Worm (Caenorhabditis elegans) whole organism, young adult: Measurements from ENCODE around the gene otpl-1.

ENCODE experiments used
- B0019.2 ChIP-seq: fragments of 200-800 bp; sonication (Bioruptor generic); conservative IDR thresholded peaks from 2 replicates; pipeline ENCODE4 v1.3.6; 2022; ENCODE audit warnings: missing genetic modification reagents, missing genetic modification characterization, missing compliant biosample characterization
- D2030.7 ChIP-seq: fragments of 200-800 bp; sonication (Bioruptor generic); IDR thresholded peaks from 2 replicates; pipeline ENCODE4 v1.3.6; 2022; ENCODE audit warnings: missing genetic modification reagents, missing genetic modification characterization, missing compliant biosample characterization
- T07F8.4 ChIP-seq: sonication (generic microtip); optimal IDR thresholded peaks from 2 replicates; lab custom pipeline; 2016; ENCODE audit warnings: mild to moderate bottlenecking, missing genetic modification characterization, moderate library complexity, missing compliant biosample characterization
- ama-1 ChIP-seq, 3 experiments: fragments of 150-350 bp in 1 of 3; sonication (generic microtip) in 2 of 3; optimal IDR thresholded peaks; 2 replicates each; lab custom pipeline; 2014 to 2018; ENCODE audit warnings: missing biosample characterization in 2 of 3, missing genetic modification characterization in 2 of 3, missing genetic modification reagents in 2 of 3
- lin-54 ChIP-seq: fragments of 200-800 bp; sonication (Bioruptor generic); optimal IDR thresholded peaks from 2 replicates; lab custom pipeline; 2018; ENCODE audit warnings: mild to moderate bottlenecking, missing genetic modification characterization, missing compliant biosample characterization
- mxl-1 ChIP-seq: sonication (generic microtip); optimal IDR thresholded peaks from 2 replicates; lab custom pipeline; 2016; ENCODE audit warnings: missing genetic modification characterization, missing compliant biosample characterization
- nfya-2 ChIP-seq: fragments of 200-800 bp; sonication (Bioruptor generic); IDR thresholded peaks from 2 replicates; pipeline ENCODE4 v1.3.6; 2022; ENCODE audit warnings: missing genetic modification reagents, missing genetic modification characterization, missing compliant biosample characterization
- snpc-1.3 ChIP-seq: sonication (generic microtip); optimal IDR thresholded peaks from 2 replicates; lab custom pipeline; 2017; ENCODE audit warnings: missing genetic modification characterization, mild to moderate bottlenecking, missing compliant biosample characterization, antibody characterized with exemption, moderate library complexity, missing genotype, missing genetic modification reagents; ENCODE audit not compliant: insufficient read depth
- snpc-4 ChIP-seq, 5 experiments: fragments of 150-350 bp in 1 of 5; sonication (generic microtip) in 4 of 5; optimal IDR thresholded peaks; 2 replicates each; lab custom pipeline; 2014 to 2018; ENCODE audit warnings: missing genetic modification characterization in 5 of 5, missing biosample characterization in 3 of 5, antibody characterized with exemption in 2 of 5, mild to moderate bottlenecking in 2 of 5, missing compliant biosample characterization in 2 of 5, missing genotype in 2 of 5, moderate library complexity in 2 of 5, missing genetic modification reagents in 1 of 5
- unc-62 ChIP-seq: fragments of 150-350 bp; optimal IDR thresholded peaks from 2 replicates; lab custom pipeline; 2014; ENCODE audit warnings: missing biosample characterization, missing genetic modification reagents, missing genetic modification characterization

ce11 chrIV:3613022-3613605 lies 44.3 kb downstream of the otpl-1 start, which contains the start of gene ltah-1.2:
- no peak for TF ChIP-seq unc-62
- TF ChIP-seq snpc-1.3 (tag; lab: Kevin White, UChicago): no peak
- TF ChIP-seq lin-54 (GFP tag; lab: Kevin White, UChicago): peak; percentile 9
- TF ChIP-seq snpc-4 (GFP tag; optimal IDR thresholded peaks at IDR 0.05; lab: Kevin White, UChicago): no peak
- no peak for TF ChIP-seq snpc-4 (tag; optimal IDR thresholded peaks at IDR 0.05; lab: Kevin White, UChicago)
- TF ChIP-seq mxl-1: no peak
- no peak for TF ChIP-seq T07F8.4 (tag; lab: Kevin White, UChicago)
- TF ChIP-seq ama-1 (optimal IDR thresholded peaks at IDR 0.05; lab: Kevin White, UChicago): no peak
- TF ChIP-seq ama-1 (GFP tag; optimal IDR thresholded peaks at IDR 0.05; lab: Kevin White, UChicago): no peak
- TF ChIP-seq nfya-2 (GFP tag; lab: Robert Waterston, UW): no peak
- TF ChIP-seq B0019.2 (GFP tag; lab: Robert Waterston, UW): no peak
- no peak for TF ChIP-seq D2030.7 (GFP tag; lab: Robert Waterston, UW)
